Fruit fly (Drosophila melanogaster) whole organism, embryonic: Measurements from ENCODE around the gene Prim2.

Source experiments
- Abd-B ChIP-seq: fragments of 200-800 bp; sonication (Bioruptor generic); optimal IDR thresholded peaks from 2 replicates; lab custom pipeline; 2018; ENCODE audit warnings: missing biosample characterization, mild to moderate bottlenecking, missing genetic modification characterization, moderate library complexity
- Antp ChIP-seq: fragments of 200-800 bp; sonication (Bioruptor generic); optimal IDR thresholded peaks from 3 replicates; lab custom pipeline; 2016; ENCODE audit warnings: missing biosample characterization, missing genetic modification characterization
- BEAF-32 ChIP-seq: fragments of 200-800 bp; sonication (Bioruptor generic); optimal IDR thresholded peaks from 3 replicates; lab custom pipeline; 2017; ENCODE audit warnings: missing biosample characterization, missing genetic modification characterization, mild to moderate bottlenecking, moderate library complexity, missing genetic modification reagents
- CG10959 ChIP-seq: fragments of 200-800 bp; sonication (Bioruptor generic); IDR thresholded peaks from 2 replicates; pipeline ENCODE4 v1.3.6; 2022; ENCODE audit warnings: missing biosample characterization, missing genetic modification characterization
- CG11504 ChIP-seq: fragments of 200-800 bp; sonication (Bioruptor generic); optimal IDR thresholded peaks from 3 replicates; lab custom pipeline; 2019; ENCODE audit warnings: missing biosample characterization, mild to moderate bottlenecking, missing genetic modification characterization, moderate library complexity
- CG12155 ChIP-seq: fragments of 200-800 bp; sonication (Bioruptor generic); optimal IDR thresholded peaks from 3 replicates; lab custom pipeline; 2016; ENCODE audit warnings: missing biosample characterization, missing genetic modification characterization
- CG18262 ChIP-seq: fragments of 200-800 bp; optimal IDR thresholded peaks from 3 replicates; lab custom pipeline; 2019; ENCODE audit warnings: missing biosample characterization, mild to moderate bottlenecking, missing genetic modification characterization, moderate library complexity
- CG5245 ChIP-seq: fragments of 200-800 bp; sonication (Bioruptor generic); optimal IDR thresholded peaks from 3 replicates; lab custom pipeline; 2016; ENCODE audit warnings: missing biosample characterization, missing genetic modification characterization
- CG6254 ChIP-seq: fragments of 200-800 bp; sonication (Bioruptor generic); optimal IDR thresholded peaks from 3 replicates; lab custom pipeline; 2017; ENCODE audit warnings: mild to moderate bottlenecking, missing biosample characterization, missing genetic modification reagents, missing genetic modification characterization
- CG6791 ChIP-seq: fragments of 200-800 bp; sonication (Bioruptor generic); IDR thresholded peaks from 3 replicates; pipeline ENCODE4 v1.3.6; 2022; ENCODE audit warnings: missing biosample characterization, missing genetic modification characterization; ENCODE audit not compliant: partially characterized antibody
- CG7786 ChIP-seq: fragments of 200-800 bp; sonication (Bioruptor generic); optimal IDR thresholded peaks from 2 replicates; lab custom pipeline; 2016; ENCODE audit warnings: missing biosample characterization, missing genetic modification characterization
- CG8290 ChIP-seq, 3 experiments: fragments of 200-800 bp; sonication (Bioruptor generic); optimal IDR thresholded peaks; 2 replicates each; lab custom pipeline; 2016 to 2019; ENCODE audit warnings: missing biosample characterization in 3 of 3, missing genetic modification characterization in 3 of 3, mild to moderate bottlenecking in 2 of 3, moderate library complexity in 1 of 3
- Deaf1 ChIP-seq: fragments of 200-800 bp; optimal IDR thresholded peaks from 3 replicates; lab custom pipeline; 2019; ENCODE audit warnings: missing biosample characterization, mild to moderate bottlenecking, missing genetic modification characterization, moderate library complexity
- E2f1 ChIP-seq: fragments of 200-800 bp; sonication (Bioruptor generic); IDR thresholded peaks from 2 replicates; pipeline ENCODE4 v1.3.6; 2022; ENCODE audit warnings: missing biosample characterization, missing genetic modification characterization
- E2f2 ChIP-seq: fragments of 200-800 bp; sonication (Bioruptor generic); IDR thresholded peaks from 2 replicates; pipeline ENCODE4 v1.3.6; 2022; ENCODE audit warnings: missing biosample characterization, missing genetic modification characterization
- ERR ChIP-seq: fragments of 200-800 bp; sonication (Bioruptor generic); optimal IDR thresholded peaks from 2 replicates; lab custom pipeline; 2016; ENCODE audit warnings: missing biosample characterization, missing genetic modification characterization
- Fer1 ChIP-seq: fragments of 200-800 bp; sonication (Bioruptor generic); optimal IDR thresholded peaks from 2 replicates; lab custom pipeline; 2017; ENCODE audit warnings: missing biosample characterization, mild to moderate bottlenecking, missing genetic modification characterization
- HmgD ChIP-seq: fragments of 200-800 bp; sonication (Bioruptor generic); optimal IDR thresholded peaks from 3 replicates; lab custom pipeline; 2016; ENCODE audit warnings: missing biosample characterization, missing genetic modification characterization
- HmgZ ChIP-seq: fragments of 200-800 bp; sonication (Bioruptor generic); optimal IDR thresholded peaks from 2 replicates; lab custom pipeline; 2018; ENCODE audit warnings: missing biosample characterization, mild to moderate bottlenecking, missing genetic modification characterization
- Lpt ChIP-seq: fragments of >200 bp; optimal IDR thresholded peaks from 2 replicates; lab custom pipeline; 2018; ENCODE audit warnings: missing biosample characterization, missing genetic modification characterization
- Mes4 ChIP-seq: fragments of 200-800 bp; sonication (Bioruptor generic); optimal IDR thresholded peaks from 2 replicates; lab custom pipeline; 2016; ENCODE audit warnings: missing biosample characterization, missing genetic modification characterization
- Myb ChIP-seq: fragments of 200-800 bp; sonication (Bioruptor generic); optimal IDR thresholded peaks from 2 replicates; lab custom pipeline; 2016; ENCODE audit warnings: missing biosample characterization, missing genetic modification characterization
- Pdp1 ChIP-seq, 2 experiments: fragments of 200-800 bp; sonication (Bioruptor generic); optimal IDR thresholded peaks; 3 replicates each; lab custom pipeline; 2016; ENCODE audit warnings: missing biosample characterization in 2 of 2, missing genetic modification characterization in 2 of 2, mild to moderate bottlenecking in 1 of 2, moderate library complexity in 1 of 2
- Ssrp ChIP-seq: fragments of 200-800 bp; sonication (Bioruptor generic); optimal IDR thresholded peaks from 2 replicates; lab custom pipeline; 2018; ENCODE audit warnings: missing biosample characterization, mild to moderate bottlenecking, missing genetic modification characterization, moderate library complexity
- Xbp1 ChIP-seq: fragments of 200-800 bp; sonication (Bioruptor generic); optimal IDR thresholded peaks from 3 replicates; lab custom pipeline; 2016; ENCODE audit warnings: missing biosample characterization, mild to moderate bottlenecking, missing genetic modification characterization
- Xrp1 ChIP-seq: fragments of 200-800 bp; sonication (Bioruptor generic); IDR thresholded peaks from 2 replicates; pipeline ENCODE4 v1.3.6; 2022; ENCODE audit warnings: missing biosample characterization, missing genetic modification characterization
- YL-1 ChIP-seq: fragments of 200-800 bp; sonication (Bioruptor generic); optimal IDR thresholded peaks from 3 replicates; lab custom pipeline; 2017; ENCODE audit warnings: missing biosample characterization, mild to moderate bottlenecking, missing genetic modification characterization
- ab ChIP-seq: fragments of 200-800 bp; sonication (Bioruptor generic); optimal IDR thresholded peaks from 2 replicates; lab custom pipeline; 2016; ENCODE audit warnings: missing biosample characterization, missing genetic modification characterization
- bbx ChIP-seq: fragments of 200-800 bp; sonication (Bioruptor generic); IDR thresholded peaks from 2 replicates; pipeline ENCODE4 v1.3.6; 2022; ENCODE audit warnings: missing biosample characterization, missing genetic modification characterization; ENCODE audit not compliant: partially characterized antibody
- cad ChIP-seq: fragments of >200 bp; optimal IDR thresholded peaks from 2 replicates; lab custom pipeline; 2017; ENCODE audit warnings: missing biosample characterization, missing genetic modification characterization
- cg ChIP-seq: fragments of 200-800 bp; sonication (Bioruptor generic); optimal IDR thresholded peaks from 3 replicates; lab custom pipeline; 2019; ENCODE audit warnings: missing biosample characterization, mild to moderate bottlenecking, missing genetic modification characterization, moderate library complexity
- chif ChIP-seq, 2 experiments: fragments of 200-800 bp; sonication (Bioruptor generic); optimal IDR thresholded peaks; 3 replicates each; lab custom pipeline; 2016; ENCODE audit warnings: missing biosample characterization in 2 of 2, missing genetic modification characterization in 2 of 2
- crp ChIP-seq, 2 experiments: fragments of 200-800 bp; sonication (Bioruptor generic); optimal IDR thresholded peaks; 2 replicates in 1 of 2; 3 replicates in 1 of 2; lab custom pipeline; 2017; ENCODE audit warnings: missing biosample characterization in 2 of 2, missing genetic modification characterization in 2 of 2, mild to moderate bottlenecking in 1 of 2, moderate library complexity in 1 of 2
- grn ChIP-seq: fragments of 200-800 bp; sonication (Bioruptor generic); optimal IDR thresholded peaks from 3 replicates; lab custom pipeline; 2017; ENCODE audit warnings: missing biosample characterization, missing genetic modification characterization
- gsb-n ChIP-seq: fragments of 200-800 bp; sonication (Bioruptor generic); optimal IDR thresholded peaks from 3 replicates; lab custom pipeline; 2018; ENCODE audit warnings: missing biosample characterization, mild to moderate bottlenecking, missing genetic modification characterization
- h ChIP-seq: fragments of >200 bp; optimal IDR thresholded peaks from 2 replicates; lab custom pipeline; 2017
- her ChIP-seq: fragments of 200-800 bp; sonication (Bioruptor generic); optimal IDR thresholded peaks from 2 replicates; lab custom pipeline; 2016; ENCODE audit warnings: missing biosample characterization, missing genetic modification characterization
- insv ChIP-seq, 2 experiments: fragments of 200-800 bp; sonication (Bioruptor generic); optimal IDR thresholded peaks; 3 replicates each; lab custom pipeline; 2016 to 2018; ENCODE audit warnings: missing biosample characterization in 2 of 2, missing genetic modification characterization in 2 of 2
- kah ChIP-seq: fragments of 200-800 bp; sonication (Bioruptor generic); optimal IDR thresholded peaks from 2 replicates; lab custom pipeline; 2018; ENCODE audit warnings: missing biosample characterization, mild to moderate bottlenecking, missing genetic modification characterization
- kay ChIP-seq: fragments of 200-800 bp; sonication (Bioruptor generic); optimal IDR thresholded peaks from 2 replicates; lab custom pipeline; 2016; ENCODE audit warnings: missing biosample characterization, missing genetic modification characterization
- lilli ChIP-seq: fragments of 200-800 bp; sonication (Bioruptor generic); optimal IDR thresholded peaks from 3 replicates; lab custom pipeline; 2016; ENCODE audit warnings: missing biosample characterization, missing genetic modification characterization
- mam ChIP-seq: fragments of 200-800 bp; sonication (Bioruptor generic); optimal IDR thresholded peaks from 3 replicates; lab custom pipeline; 2016; ENCODE audit warnings: missing biosample characterization, missing genetic modification characterization
- nerfin-2 ChIP-seq: fragments of 200-800 bp; sonication (Bioruptor generic); IDR thresholded peaks from 2 replicates; pipeline ENCODE4 v1.3.6; 2022; ENCODE audit warnings: missing biosample characterization, missing genetic modification characterization; ENCODE audit not compliant: partially characterized antibody
- oc ChIP-seq: fragments of 200-800 bp; sonication (Bioruptor generic); optimal IDR thresholded peaks from 2 replicates; lab custom pipeline; 2018; ENCODE audit warnings: missing biosample characterization, mild to moderate bottlenecking, missing genetic modification characterization, moderate library complexity
- sna ChIP-seq: fragments of 200-800 bp; sonication (Bioruptor generic); IDR thresholded peaks from 2 replicates; pipeline ENCODE4 v1.3.6; 2022; ENCODE audit warnings: missing biosample characterization, missing genetic modification characterization; ENCODE audit not compliant: partially characterized antibody
- stwl ChIP-seq: fragments of 200-800 bp; sonication (Bioruptor generic); optimal IDR thresholded peaks from 3 replicates; lab custom pipeline; 2018; ENCODE audit warnings: missing biosample characterization, mild to moderate bottlenecking, missing genetic modification characterization, moderate library complexity
- sug ChIP-seq: fragments of 200-800 bp; optimal IDR thresholded peaks from 2 replicates; lab custom pipeline; 2019; ENCODE audit warnings: missing biosample characterization, mild to moderate bottlenecking, missing genetic modification characterization, moderate library complexity
- tup ChIP-seq: fragments of 200-800 bp; sonication (Bioruptor generic); optimal IDR thresholded peaks from 2 replicates; lab custom pipeline; 2016; ENCODE audit warnings: missing biosample characterization, mild to moderate bottlenecking, missing genetic modification characterization, moderate library complexity
- vnd ChIP-seq: fragments of 200-800 bp; sonication (Bioruptor generic); IDR thresholded peaks from 3 replicates; pipeline ENCODE4 v1.3.6; 2022; ENCODE audit warnings: missing biosample characterization, missing genetic modification characterization; ENCODE audit not compliant: partially characterized antibody
- wek ChIP-seq: fragments of 200-800 bp; sonication (Bioruptor generic); optimal IDR thresholded peaks from 3 replicates; lab custom pipeline; 2018; ENCODE audit warnings: missing biosample characterization, mild to moderate bottlenecking, missing genetic modification characterization, moderate library complexity

Gene Prim2

DNA sequence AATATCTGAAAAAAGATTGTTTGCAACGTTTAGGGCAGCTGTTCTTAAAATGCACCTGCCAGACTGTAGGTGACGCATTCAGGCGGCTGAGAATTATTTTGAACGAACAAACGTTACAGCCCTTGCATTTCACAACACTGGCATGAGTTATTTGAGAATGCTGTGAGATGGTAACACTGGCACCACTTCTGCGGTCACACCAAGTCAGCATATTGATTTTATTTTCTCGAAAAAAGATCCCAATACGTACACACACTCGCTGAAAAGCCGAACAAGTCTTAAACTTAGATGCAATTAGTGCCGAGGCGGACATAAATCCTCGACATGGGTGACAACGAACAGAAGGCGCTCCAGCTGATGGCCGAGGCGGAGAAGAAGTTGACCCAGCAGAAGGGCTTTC is 47.9 kb downstream of the Prim2 start, which contains the start of gene alphaSnap (continued):
- peak; percentile 2 for TF ChIP-seq wek (GFP tag; lab: Kevin White, UChicago)
- no peak for TF ChIP-seq Lpt (GFP tag; lab: Kevin White, UChicago)
- no peak for TF ChIP-seq CG8290 (GFP tag; optimal IDR thresholded peaks at IDR 0.05; lab: Kevin White, UChicago)
- TF ChIP-seq CG8290 (tag; optimal IDR thresholded peaks at IDR 0.05; lab: Kevin White, UChicago): peak in 1 of 2 experiments; percentile 73
- peak; percentile 39 for TF ChIP-seq CG12155 (GFP tag; lab: Kevin White, UChicago)
- no peak for TF ChIP-seq vnd
- TF ChIP-seq sug (tag; lab: Kevin White, UChicago): peak; percentile 39
- TF ChIP-seq Pdp1 (GFP tag; optimal IDR thresholded peaks at IDR 0.05; lab: Kevin White, UChicago): peak in 1 of 2 experiments; percentile 55
- TF ChIP-seq cg (GFP tag; lab: Kevin White, UChicago): peak; percentile 4
- TF ChIP-seq gsb-n (tag; lab: Kevin White, UChicago): peak; percentile 73
- TF ChIP-seq kay (GFP tag; lab: Kevin White, UChicago): peak; percentile 76
- TF ChIP-seq chif (GFP tag; optimal IDR thresholded peaks at IDR 0.05; lab: Kevin White, UChicago): peak in 1 of 2 experiments; percentile 20
- TF ChIP-seq Xrp1 (GFP tag; lab: Robert Waterston, UW): peak; percentile 34; the same call in 1 of the 2 replicates
- peak; percentile 60 for TF ChIP-seq BEAF-32 (GFP tag; lab: Kevin White, UChicago)
- peak; percentile 54 for TF ChIP-seq Xbp1 (GFP tag; lab: Kevin White, UChicago)
- TF ChIP-seq CG18262: peak; percentile 7
- TF ChIP-seq mam (GFP tag; lab: Kevin White, UChicago): peak; percentile 31
- no peak for TF ChIP-seq Mes4 (GFP tag; lab: Kevin White, UChicago)
- TF ChIP-seq ERR (GFP tag; lab: Kevin White, UChicago): peak; percentile 30
- TF ChIP-seq CG10959: no peak
- peak; percentile 83 for TF ChIP-seq E2f2 (GFP tag; lab: Robert Waterston, UW)
- no peak for TF ChIP-seq ab (GFP tag; lab: Kevin White, UChicago)
- peak; percentile 38 for TF ChIP-seq lilli (GFP tag; lab: Kevin White, UChicago)
- TF ChIP-seq nerfin-2: no peak
- no peak for TF ChIP-seq CG5245 (GFP tag; lab: Kevin White, UChicago)
- no peak for TF ChIP-seq kah
- peak; percentile 20 for TF ChIP-seq her (GFP tag; lab: Kevin White, UChicago)
- TF ChIP-seq Deaf1 (tag; lab: Kevin White, UChicago): no peak
- TF ChIP-seq bbx: peak; percentile 57; the same call in 1 of the 2 replicates
- peak in 1 of 2 experiments; percentile 47 for TF ChIP-seq crp (GFP tag; optimal IDR thresholded peaks at IDR 0.05; lab: Kevin White, UChicago)
- peak; percentile 15 for TF ChIP-seq Fer1 (GFP tag; lab: Kevin White, UChicago)
- TF ChIP-seq h: no peak
- no peak for TF ChIP-seq E2f1 (GFP tag; lab: Robert Waterston, UW)
- TF ChIP-seq tup: no peak
- peak; percentile 36 for TF ChIP-seq CG7786
- TF ChIP-seq HmgZ (tag; lab: Kevin White, UChicago): peak; percentile 80
- peak in 1 of 2 experiments; percentile 49 for TF ChIP-seq insv (GFP tag; optimal IDR thresholded peaks at IDR 0.05; lab: Kevin White, UChicago)
- TF ChIP-seq stwl: peak; percentile 94
- peak; percentile 41 for TF ChIP-seq Antp (GFP tag; lab: Kevin White, UChicago)
- TF ChIP-seq Myb (GFP tag; lab: Kevin White, UChicago): peak; percentile 98
- TF ChIP-seq Abd-B (GFP tag; lab: Kevin White, UChicago): no peak
- TF ChIP-seq CG6254: no peak
- 0 out of 3 replicates have a peak, but pooled peaks have one; percentile 35 for TF ChIP-seq CG6791 (GFP tag; lab: Robert Waterston, UW)
- TF ChIP-seq Ssrp (tag; lab: Kevin White, UChicago): no peak
- TF ChIP-seq sna: 0 out of 2 replicates have a peak, but pooled peaks have one; percentile 13
- no peak for TF ChIP-seq cad (GFP tag; lab: Kevin White, UChicago)
- TF ChIP-seq oc: no peak
- peak; percentile 90 for TF ChIP-seq YL-1
- no peak for TF ChIP-seq CG11504 (tag; lab: Kevin White, UChicago)
- no peak for TF ChIP-seq grn (GFP tag; lab: Kevin White, UChicago)
- TF ChIP-seq HmgD: peak; percentile 42
